Worm (Caenorhabditis elegans): ENCODE data around the gene tars-1.

- TF ChIP-seq sptf-1 (tag; optimal IDR thresholded peaks at IDR 0.05) (no peak), egl-13 (tag; optimal IDR thresholded peaks at IDR 0.05) (no peak), fos-1 (tag; optimal IDR thresholded peaks at IDR 0.05) (no peak), aly-2 (tag; optimal IDR thresholded peaks at IDR 0.05) (no peak)
These were observed 49.1 kb downstream of the tars-1 start, which contains the start of gene ghi-1 for ce11 chrII:11646276-11646797.
